Worm (Caenorhabditis elegans) whole organism, mixed stage, embryonic: ENCODE results near the gene M142.5.

Experiments
- bed-3 ChIP-seq: fragments of 200-800 bp; sonication (Bioruptor generic); optimal IDR thresholded peaks from 3 replicates; lab custom pipeline; 2018; ENCODE audit warnings: mild to moderate bottlenecking, missing genetic modification characterization, moderate library complexity, missing compliant biosample characterization
- blmp-1 ChIP-seq: fragments of 150-350 bp; optimal IDR thresholded peaks from 2 replicates; lab custom pipeline; 2014; ENCODE audit warnings: missing biosample characterization, missing genetic modification characterization
- drap-1 ChIP-seq: fragments of 200-800 bp; sonication (Bioruptor generic); optimal IDR thresholded peaks from 3 replicates; lab custom pipeline; 2018; ENCODE audit warnings: mild to moderate bottlenecking, missing genetic modification characterization, missing compliant biosample characterization
- elt-1 ChIP-seq: sonication (generic microtip); optimal IDR thresholded peaks from 2 replicates; lab custom pipeline; 2017; ENCODE audit warnings: missing genetic modification characterization, mild to moderate bottlenecking, missing compliant biosample characterization, antibody characterized with exemption, moderate library complexity, borderline replicate concordance; ENCODE audit not compliant: insufficient read depth
- nhr-12 ChIP-seq: fragments of 150-350 bp; optimal IDR thresholded peaks from 2 replicates; lab custom pipeline; 2014; ENCODE audit warnings: missing biosample characterization, missing genetic modification characterization
- nhr-76 ChIP-seq: sonication (generic microtip); optimal IDR thresholded peaks from 2 replicates; lab custom pipeline; 2017; ENCODE audit warnings: missing biosample characterization, missing genetic modification characterization
- pha-4 ChIP-seq: fragments of 150-350 bp; optimal IDR thresholded peaks from 2 replicates; lab custom pipeline; 2018; ENCODE audit warnings: missing biosample characterization, missing genetic modification reagents, missing genetic modification characterization
- sem-2 ChIP-seq: fragments of 200-800 bp; sonication (Bioruptor generic); optimal IDR thresholded peaks from 2 replicates; lab custom pipeline; 2018; ENCODE audit warnings: mild to moderate bottlenecking, missing genetic modification characterization, missing compliant biosample characterization
- sptf-1 ChIP-seq: sonication (generic microtip); optimal IDR thresholded peaks from 2 replicates; lab custom pipeline; 2017; ENCODE audit warnings: mild to moderate bottlenecking, missing genetic modification characterization, moderate library complexity, missing compliant biosample characterization
- unc-62 ChIP-seq: fragments of 150-350 bp; optimal IDR thresholded peaks from 2 replicates; lab custom pipeline; 2014; ENCODE audit warnings: missing biosample characterization, missing genetic modification reagents, missing genetic modification characterization
- ztf-11 ChIP-seq: fragments of 150-350 bp; optimal IDR thresholded peaks from 2 replicates; lab custom pipeline; 2014; ENCODE audit warnings: missing biosample characterization, missing genetic modification characterization

DNA sequence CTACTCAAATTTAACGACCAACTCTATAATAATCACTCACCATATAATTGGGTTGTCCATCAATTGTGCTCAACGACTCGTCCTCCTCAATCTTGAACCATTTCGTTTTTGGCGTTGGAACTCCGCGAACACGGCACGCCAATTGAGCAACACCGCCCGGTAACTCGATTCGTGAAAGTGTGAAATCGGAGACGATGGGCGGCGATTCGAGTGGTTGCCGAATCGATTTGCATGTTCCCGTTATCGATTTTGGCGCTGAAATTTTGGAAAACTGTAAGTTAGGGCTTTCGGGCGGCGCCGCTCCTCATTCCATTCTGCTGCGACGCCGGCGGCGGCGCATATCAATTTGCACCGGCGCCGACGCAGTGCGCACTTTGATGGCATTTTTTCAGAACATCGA is 20.7 kb downstream of the M142.5 start:
- no peak for TF ChIP-seq sptf-1
- no peak for TF ChIP-seq nhr-12 (tag; lab: Kevin White, UChicago)
- no peak for TF ChIP-seq blmp-1
- no peak for TF ChIP-seq elt-1 (tag; lab: Kevin White, UChicago)
- no peak for TF ChIP-seq drap-1 (GFP tag; lab: Kevin White, UChicago)
- no peak for TF ChIP-seq bed-3
- TF ChIP-seq ztf-11 (tag; lab: Kevin White, UChicago), result no peak
- no peak for TF ChIP-seq nhr-76 (tag; lab: Kevin White, UChicago)
- no peak for TF ChIP-seq pha-4 (tag; lab: Kevin White, UChicago)
- TF ChIP-seq sem-2, result no peak
- no peak for TF ChIP-seq unc-62 (GFP tag; lab: Kevin White, UChicago)
